Fruit fly (Drosophila melanogaster) whole organism, pupa: Measurements from ENCODE around the gene CG9737.

Source experiments
- CG10348 ChIP-seq: fragments of 200-800 bp; sonication (Bioruptor generic); IDR thresholded peaks from 2 replicates; pipeline ENCODE4 v1.3.6; 2022; ENCODE audit warnings: missing biosample characterization, missing genetic modification characterization
- CG12605 ChIP-seq: fragments of 200-800 bp; sonication (Bioruptor generic); IDR thresholded peaks from 2 replicates; pipeline ENCODE4 v1.3.6; 2022; ENCODE audit warnings: missing biosample characterization, missing genetic modification characterization
- CG13204 ChIP-seq: fragments of 200-800 bp; sonication (Bioruptor generic); optimal IDR thresholded peaks from 2 replicates; lab custom pipeline; 2018; ENCODE audit warnings: missing biosample characterization, mild to moderate bottlenecking, missing genetic modification characterization, moderate library complexity
- CG14655 ChIP-seq: fragments of 200-800 bp; sonication (Bioruptor generic); optimal IDR thresholded peaks from 3 replicates; lab custom pipeline; 2017; ENCODE audit warnings: mild to moderate bottlenecking, missing biosample characterization, missing genetic modification reagents, missing genetic modification characterization
- CG15710 ChIP-seq: fragments of 200-800 bp; sonication (Bioruptor generic); optimal IDR thresholded peaks from 2 replicates; lab custom pipeline; 2018; ENCODE audit warnings: missing biosample characterization, mild to moderate bottlenecking, missing genetic modification characterization, moderate library complexity
- CG17806 ChIP-seq: fragments of 200-800 bp; sonication (Bioruptor generic); optimal IDR thresholded peaks from 2 replicates; lab custom pipeline; 2018; ENCODE audit warnings: missing biosample characterization, mild to moderate bottlenecking, missing genetic modification characterization, moderate library complexity
- CG32121 ChIP-seq: fragments of 200-800 bp; sonication (Bioruptor generic); IDR thresholded peaks from 2 replicates; pipeline ENCODE4 v1.3.6; 2022; ENCODE audit warnings: missing biosample characterization, missing genetic modification characterization
- CG34367 ChIP-seq: fragments of 200-800 bp; sonication (Bioruptor generic); optimal IDR thresholded peaks from 2 replicates; lab custom pipeline; 2018; ENCODE audit warnings: missing biosample characterization, mild to moderate bottlenecking, missing genetic modification characterization
- CG4496 ChIP-seq: fragments of 200-800 bp; sonication (Bioruptor generic); IDR thresholded peaks from 3 replicates; pipeline ENCODE4 v1.3.6; 2022; ENCODE audit warnings: missing biosample characterization, missing genetic modification characterization
- CG8159 ChIP-seq: fragments of 200-800 bp; sonication (Bioruptor generic); optimal IDR thresholded peaks from 3 replicates; lab custom pipeline; 2018; ENCODE audit warnings: missing biosample characterization, mild to moderate bottlenecking, missing genetic modification characterization, moderate library complexity
- CG8301 ChIP-seq: fragments of 200-800 bp; sonication (Bioruptor generic); optimal IDR thresholded peaks from 2 replicates; lab custom pipeline; 2018; ENCODE audit warnings: missing biosample characterization, mild to moderate bottlenecking, missing genetic modification characterization
- CG9948 ChIP-seq: fragments of 200-800 bp; sonication (Bioruptor generic); optimal IDR thresholded peaks from 2 replicates; lab custom pipeline; 2018; ENCODE audit warnings: missing biosample characterization, mild to moderate bottlenecking, missing genetic modification characterization, moderate library complexity
- D1 ChIP-seq: fragments of 200-800 bp; sonication (Bioruptor generic); optimal IDR thresholded peaks from 2 replicates; lab custom pipeline; 2018; ENCODE audit warnings: missing biosample characterization, mild to moderate bottlenecking, missing genetic modification characterization, moderate library complexity
- EcR ChIP-seq: fragments of 200-800 bp; sonication (Bioruptor generic); optimal IDR thresholded peaks from 3 replicates; lab custom pipeline; 2019; ENCODE audit warnings: missing biosample characterization, missing genetic modification characterization, mild to moderate bottlenecking, moderate library complexity, missing genetic modification reagents
- Ets98B ChIP-seq: fragments of 200-800 bp; sonication (Bioruptor generic); IDR thresholded peaks from 2 replicates; pipeline ENCODE4 v1.3.6; 2022; ENCODE audit warnings: missing biosample characterization, missing genetic modification characterization
- Pif1A ChIP-seq: fragments of 200-800 bp; sonication (Bioruptor generic); optimal IDR thresholded peaks from 3 replicates; lab custom pipeline; 2016; ENCODE audit warnings: missing biosample characterization, missing genetic modification characterization
- Pif1B ChIP-seq: fragments of 200-800 bp; sonication (Bioruptor generic); optimal IDR thresholded peaks from 3 replicates; lab custom pipeline; 2016; ENCODE audit warnings: missing biosample characterization, missing genetic modification characterization
- Snoo ChIP-seq: fragments of 200-800 bp; sonication (Bioruptor generic); optimal IDR thresholded peaks from 3 replicates; lab custom pipeline; 2017; ENCODE audit warnings: missing biosample characterization, mild to moderate bottlenecking, missing genetic modification characterization, inconsistent platforms
- fd96Ca ChIP-seq: fragments of 200-800 bp; sonication (Bioruptor generic); IDR thresholded peaks from 3 replicates; pipeline ENCODE4 v1.3.6; 2022; ENCODE audit warnings: missing biosample characterization, missing genetic modification characterization
- gl ChIP-seq: fragments of 200-800 bp; sonication (Bioruptor generic); optimal IDR thresholded peaks from 2 replicates; lab custom pipeline; 2018; ENCODE audit warnings: missing biosample characterization, mild to moderate bottlenecking, missing genetic modification characterization
- rn ChIP-seq: fragments of 200-800 bp; sonication (Bioruptor generic); IDR thresholded peaks from 2 replicates; pipeline ENCODE4 v1.3.6; 2022; ENCODE audit warnings: missing biosample characterization, missing genetic modification characterization

Gene CG9737

DNA sequence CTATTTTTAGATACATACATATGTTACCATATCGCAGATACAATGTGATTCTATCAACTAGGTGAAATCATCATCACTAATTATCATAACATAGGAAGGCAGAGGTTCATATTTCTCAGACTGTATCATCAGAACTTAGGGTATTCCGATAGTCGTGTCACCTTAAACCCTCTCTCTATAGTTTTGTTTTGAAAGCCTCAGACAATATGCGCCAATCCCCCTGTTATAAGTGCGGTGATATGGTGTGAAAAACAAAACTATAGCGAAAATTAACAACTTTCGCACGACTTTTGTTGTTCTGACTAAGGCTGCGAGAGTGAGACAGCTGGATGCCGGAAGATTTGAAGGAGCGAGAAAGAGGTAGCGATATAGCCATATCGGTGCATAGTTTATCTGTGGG is 39.4 kb upstream of the CG9737 start:
- no peak for TF ChIP-seq D1

dm6 chr3R:30281345-30282133 is 38.4 kb upstream of the CG9737 start:
- peak; percentile 38 for TF ChIP-seq CG8159 (tag; lab: Kevin White, UChicago)
- TF ChIP-seq CG8301 = no peak
- TF ChIP-seq CG9948 (tag; lab: Kevin White, UChicago) = no peak
- no peak for TF ChIP-seq CG34367 (tag; lab: Kevin White, UChicago)
- TF ChIP-seq Pif1B (GFP tag; lab: Kevin White, UChicago) = no peak
- TF ChIP-seq CG17806 = peak; percentile 8
- TF ChIP-seq CG10348 (GFP tag; lab: Robert Waterston, UW) = no peak
- TF ChIP-seq Snoo = peak; percentile 55
- TF ChIP-seq CG15710 (tag; lab: Kevin White, UChicago) = no peak
- no peak for TF ChIP-seq CG4496 (GFP tag; lab: Robert Waterston, UW)
- no peak for TF ChIP-seq CG32121 (GFP tag; lab: Robert Waterston, UW)
- TF ChIP-seq rn (GFP tag; lab: Robert Waterston, UW) = no peak

DNA sequence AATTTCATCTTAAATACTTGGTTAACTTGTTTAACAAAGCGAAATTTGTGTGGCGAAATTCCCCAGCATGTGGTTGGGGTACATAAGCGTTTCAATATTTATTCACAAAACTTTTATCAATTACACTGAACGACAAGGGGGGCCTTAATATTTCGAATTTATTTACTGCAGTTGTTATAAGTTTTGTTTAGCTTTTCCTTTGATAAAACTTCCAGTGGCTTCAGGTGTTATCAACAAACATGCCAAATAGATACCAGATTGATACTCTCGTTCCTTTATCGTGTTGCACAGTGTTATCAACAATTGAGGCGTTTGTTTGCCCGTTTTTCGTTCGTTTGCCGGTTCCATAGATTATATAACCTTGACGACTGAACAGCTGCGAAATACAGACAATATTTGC is 37.2 kb upstream of the CG9737 start:
- TF ChIP-seq Pif1A (GFP tag; lab: Kevin White, UChicago) (peak; percentile 44), D1 (no peak), EcR (GFP tag; lab: Kevin White, UChicago) (no peak), Ets98B (peak; percentile 49), CG9948 (tag; lab: Kevin White, UChicago) (peak; percentile 34), CG17806 (peak; percentile 51), CG12605 (GFP tag; lab: Robert Waterston, UW) (no peak), Pif1B (GFP tag; lab: Kevin White, UChicago) (peak; percentile 53), CG8159 (tag; lab: Kevin White, UChicago) (peak; percentile 52), CG14655 (GFP tag; lab: Kevin White, UChicago) (peak; percentile 20), gl (tag; lab: Kevin White, UChicago) (no peak), CG4496 (GFP tag; lab: Robert Waterston, UW) (peak; percentile 84), CG8301 (peak; percentile 5), Snoo (peak; percentile 77), CG32121 (GFP tag; lab: Robert Waterston, UW) (0 out of 2 replicates have a peak, but pooled peaks have one; percentile 7)

DNA sequence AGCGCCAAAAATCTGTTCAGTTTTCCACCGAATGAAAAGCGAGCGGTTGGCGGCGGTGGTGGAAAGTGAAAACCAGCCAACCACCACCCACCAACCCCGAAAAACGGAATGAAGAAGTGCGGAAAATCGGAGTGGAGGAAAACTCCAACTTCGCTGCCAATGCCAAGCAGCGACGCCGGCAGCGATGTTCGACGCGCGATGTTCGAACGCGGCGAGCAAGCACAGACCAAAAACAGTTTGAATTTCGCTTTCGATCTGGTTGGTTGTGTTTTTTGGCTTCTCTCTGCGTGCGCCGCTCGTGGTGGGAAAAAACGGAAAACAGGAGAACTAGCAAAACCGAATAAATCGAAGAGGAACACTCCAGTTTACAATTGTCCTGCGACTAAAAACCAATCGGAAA is 34.6 kb upstream of the CG9737 start, which contains the start of gene heca:
heca (plus strand) TSS at position 233 of the 400 bp plus-strand sequence.
- TF ChIP-seq CG34367 (tag; lab: Kevin White, UChicago) (no peak), CG8159 (tag; lab: Kevin White, UChicago) (peak; percentile 8), gl (tag; lab: Kevin White, UChicago) (peak; percentile 8), fd96Ca (GFP tag; lab: Robert Waterston, UW) (0 out of 3 replicates have a peak, but pooled peaks have one; percentile 19), rn (GFP tag; lab: Robert Waterston, UW) (no peak), CG12605 (GFP tag; lab: Robert Waterston, UW) (0 out of 2 replicates have a peak, but pooled peaks have one; percentile 31), CG8301 (peak; percentile 4), CG13204 (GFP tag; lab: Kevin White, UChicago) (peak; percentile 46), CG17806 (no peak), CG32121 (GFP tag; lab: Robert Waterston, UW) (no peak), CG15710 (tag; lab: Kevin White, UChicago) (no peak), CG14655 (GFP tag; lab: Kevin White, UChicago) (no peak), CG4496 (GFP tag; lab: Robert Waterston, UW) (0 out of 3 replicates have a peak, but pooled peaks have one; percentile 51), Pif1B (GFP tag; lab: Kevin White, UChicago) (no peak), Snoo (peak; percentile 2), D1 (no peak), EcR (GFP tag; lab: Kevin White, UChicago) (peak; percentile 28), CG9948 (tag; lab: Kevin White, UChicago) (no peak), CG10348 (GFP tag; lab: Robert Waterston, UW) (no peak), Pif1A (GFP tag; lab: Kevin White, UChicago) (no peak), Ets98B (peak; percentile 21; the same call in 1 of the 2 replicates)
- TF ChIP-seq, all 21 proteins: peak for 10

DNA sequence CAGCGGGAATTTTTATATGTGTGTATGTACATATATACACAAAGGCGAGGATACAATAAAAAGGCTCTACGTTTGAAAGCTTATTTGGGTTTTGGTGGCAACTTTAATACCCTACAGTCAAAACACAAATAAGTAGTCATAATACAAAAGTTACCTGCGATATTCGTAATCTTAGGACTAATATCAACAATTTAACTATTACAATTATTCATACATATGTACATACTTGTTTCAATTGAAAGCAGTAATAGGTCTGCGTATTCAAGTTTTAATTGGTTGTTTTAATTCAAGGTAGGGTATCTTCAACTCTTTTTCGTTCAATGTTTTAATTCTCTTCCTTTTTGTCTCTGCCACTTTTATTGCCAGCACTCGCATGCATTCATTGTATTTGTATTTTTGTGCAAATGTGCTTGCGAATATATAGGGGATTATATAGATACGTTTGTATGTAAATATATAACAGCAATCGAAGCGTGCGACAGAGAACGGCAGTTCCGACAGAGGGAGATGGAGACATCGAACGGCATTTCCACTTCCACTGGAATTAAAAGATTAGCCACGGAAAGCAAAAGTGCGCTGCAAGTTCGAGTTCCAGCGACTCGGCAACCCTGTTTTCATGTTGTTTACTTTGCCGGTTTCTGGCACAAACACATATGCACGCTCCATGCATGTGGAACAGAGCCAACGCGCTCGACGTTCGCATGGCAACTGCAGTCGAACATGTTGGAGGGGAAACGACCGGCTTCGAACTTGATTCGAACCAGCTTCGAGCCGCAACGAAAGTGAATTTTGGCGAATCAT is 33.6 kb upstream of the CG9737 start:
- TF ChIP-seq D1 (peak; percentile 84), Pif1A (GFP tag; lab: Kevin White, UChicago) (peak; percentile 70), CG10348 (GFP tag; lab: Robert Waterston, UW) (no peak), Ets98B (peak; percentile 81), CG8159 (tag; lab: Kevin White, UChicago) (peak; percentile 94), CG13204 (GFP tag; lab: Kevin White, UChicago) (peak; percentile 64), CG15710 (tag; lab: Kevin White, UChicago) (peak; percentile 90), fd96Ca (GFP tag; lab: Robert Waterston, UW) (peak; percentile 87), CG4496 (GFP tag; lab: Robert Waterston, UW) (peak; percentile 82), Snoo (peak; percentile 84), rn (GFP tag; lab: Robert Waterston, UW) (0 out of 2 replicates have a peak, but pooled peaks have one; percentile 33), CG14655 (GFP tag; lab: Kevin White, UChicago) (peak; percentile 73), Pif1B (GFP tag; lab: Kevin White, UChicago) (peak; percentile 69), CG8301 (peak; percentile 55), CG17806 (peak; percentile 87), CG34367 (tag; lab: Kevin White, UChicago) (peak; percentile 87), gl (tag; lab: Kevin White, UChicago) (peak; percentile 69), EcR (GFP tag; lab: Kevin White, UChicago) (peak; percentile 49), CG12605 (GFP tag; lab: Robert Waterston, UW) (peak; percentile 44; the same call in 1 of the 2 replicates), CG9948 (tag; lab: Kevin White, UChicago) (peak; percentile 88), CG32121 (GFP tag; lab: Robert Waterston, UW) (peak; percentile 66; the same call in 1 of the 2 replicates)
